Worm (Caenorhabditis elegans) whole organism, mixed stage, embryonic: Measurements from ENCODE around the gene aff-1.

Experiments used
- M03D4.4 ChIP-seq: sonication (generic microtip); optimal IDR thresholded peaks from 2 replicates; lab custom pipeline; 2017; ENCODE audit warnings: mild to moderate bottlenecking, missing genetic modification characterization, missing compliant biosample characterization
- bed-3 ChIP-seq: fragments of 200-800 bp; sonication (Bioruptor generic); optimal IDR thresholded peaks from 3 replicates; lab custom pipeline; 2018; ENCODE audit warnings: mild to moderate bottlenecking, missing genetic modification characterization, moderate library complexity, missing compliant biosample characterization
- blmp-1 ChIP-seq: fragments of 150-350 bp; optimal IDR thresholded peaks from 2 replicates; lab custom pipeline; 2014; ENCODE audit warnings: missing biosample characterization, missing genetic modification characterization
- ceh-39 ChIP-seq: fragments of 150-350 bp; optimal IDR thresholded peaks from 2 replicates; lab custom pipeline; 2014; ENCODE audit warnings: missing biosample characterization, missing genetic modification characterization
- ceh-43 ChIP-seq: fragments of 200-800 bp; sonication (Bioruptor generic); optimal IDR thresholded peaks from 2 replicates; lab custom pipeline; 2018; ENCODE audit warnings: mild to moderate bottlenecking, missing genetic modification characterization, moderate library complexity, missing compliant biosample characterization
- ceh-83 ChIP-seq: fragments of 200-800 bp; sonication (Bioruptor generic); optimal IDR thresholded peaks from 2 replicates; lab custom pipeline; 2018; ENCODE audit warnings: mild to moderate bottlenecking, missing genetic modification characterization, missing compliant biosample characterization
- ces-1 ChIP-seq: fragments of 150-350 bp; optimal IDR thresholded peaks from 2 replicates; lab custom pipeline; 2014; ENCODE audit warnings: missing biosample characterization, missing genetic modification reagents, missing genetic modification characterization
- cnd-1 ChIP-seq: fragments of 200-800 bp; sonication (Bioruptor generic); optimal IDR thresholded peaks from 2 replicates; lab custom pipeline; 2018; ENCODE audit warnings: mild to moderate bottlenecking, missing genetic modification characterization, missing compliant biosample characterization
- drap-1 ChIP-seq: fragments of 200-800 bp; sonication (Bioruptor generic); optimal IDR thresholded peaks from 3 replicates; lab custom pipeline; 2018; ENCODE audit warnings: mild to moderate bottlenecking, missing genetic modification characterization, missing compliant biosample characterization
- elt-1 ChIP-seq: sonication (generic microtip); optimal IDR thresholded peaks from 2 replicates; lab custom pipeline; 2017; ENCODE audit warnings: missing genetic modification characterization, mild to moderate bottlenecking, missing compliant biosample characterization, antibody characterized with exemption, moderate library complexity, borderline replicate concordance; ENCODE audit not compliant: insufficient read depth
- elt-3 ChIP-seq: fragments of 150-350 bp; optimal IDR thresholded peaks from 2 replicates; lab custom pipeline; 2014; ENCODE audit warnings: missing biosample characterization, missing genetic modification characterization
- flh-1 ChIP-seq: fragments of 200-800 bp; sonication (Bioruptor generic); optimal IDR thresholded peaks from 2 replicates; lab custom pipeline; 2018; ENCODE audit warnings: mild to moderate bottlenecking, missing genetic modification characterization, moderate library complexity, missing compliant biosample characterization
- ham-2 ChIP-seq: fragments of 200-800 bp; sonication (Bioruptor generic); optimal IDR thresholded peaks from 2 replicates; lab custom pipeline; 2018; ENCODE audit warnings: mild to moderate bottlenecking, missing genetic modification characterization, missing compliant biosample characterization
- hlh-1 ChIP-seq: fragments of 150-350 bp; optimal IDR thresholded peaks from 2 replicates; lab custom pipeline; 2014; ENCODE audit warnings: missing biosample characterization, missing genetic modification reagents, missing genetic modification characterization
- lin-13 ChIP-seq: fragments of 150-350 bp; optimal IDR thresholded peaks from 2 replicates; lab custom pipeline; 2014; ENCODE audit warnings: missing biosample characterization, missing genetic modification characterization
- lin-32 ChIP-seq: fragments of 200-800 bp; sonication (Bioruptor generic); optimal IDR thresholded peaks from 2 replicates; lab custom pipeline; 2018; ENCODE audit warnings: mild to moderate bottlenecking, missing genetic modification characterization, missing compliant biosample characterization
- lsy-2 ChIP-seq: fragments of 150-350 bp; optimal IDR thresholded peaks from 2 replicates; lab custom pipeline; 2014; ENCODE audit warnings: missing biosample characterization, missing genetic modification characterization
- mab-5 ChIP-seq: fragments of 150-350 bp; optimal IDR thresholded peaks from 2 replicates; lab custom pipeline; 2014; ENCODE audit warnings: missing biosample characterization, missing genetic modification characterization
- mep-1 ChIP-seq: fragments of 150-350 bp; optimal IDR thresholded peaks from 2 replicates; lab custom pipeline; 2017; ENCODE audit warnings: missing biosample characterization, missing genetic modification reagents, missing genetic modification characterization, inconsistent platforms
- mls-2 ChIP-seq: sonication (generic microtip); optimal IDR thresholded peaks from 2 replicates; lab custom pipeline; 2016; ENCODE audit warnings: mild to moderate bottlenecking, missing genetic modification characterization, moderate library complexity, missing compliant biosample characterization
- nhr-12 ChIP-seq: fragments of 150-350 bp; optimal IDR thresholded peaks from 2 replicates; lab custom pipeline; 2014; ENCODE audit warnings: missing biosample characterization, missing genetic modification characterization
- nhr-2 ChIP-seq: fragments of 150-350 bp; optimal IDR thresholded peaks from 2 replicates; lab custom pipeline; 2014; ENCODE audit warnings: missing biosample characterization, missing genetic modification characterization
- nhr-237 ChIP-seq: fragments of 150-350 bp; optimal IDR thresholded peaks from 2 replicates; lab custom pipeline; 2014; ENCODE audit warnings: missing biosample characterization, missing genetic modification characterization
- nhr-28 ChIP-seq: fragments of 150-350 bp; optimal IDR thresholded peaks from 2 replicates; lab custom pipeline; 2014; ENCODE audit warnings: missing biosample characterization, missing genetic modification characterization
- nhr-76 ChIP-seq: sonication (generic microtip); optimal IDR thresholded peaks from 2 replicates; lab custom pipeline; 2017; ENCODE audit warnings: missing biosample characterization, missing genetic modification characterization
- pha-4 ChIP-seq: fragments of 150-350 bp; optimal IDR thresholded peaks from 2 replicates; lab custom pipeline; 2018; ENCODE audit warnings: missing biosample characterization, missing genetic modification reagents, missing genetic modification characterization
- sem-2 ChIP-seq: fragments of 200-800 bp; sonication (Bioruptor generic); optimal IDR thresholded peaks from 2 replicates; lab custom pipeline; 2018; ENCODE audit warnings: mild to moderate bottlenecking, missing genetic modification characterization, missing compliant biosample characterization
- snpc-4 ChIP-seq: fragments of 150-350 bp; optimal IDR thresholded peaks from 2 replicates; lab custom pipeline; 2014; ENCODE audit warnings: missing biosample characterization, missing genetic modification characterization
- sptf-1 ChIP-seq: sonication (generic microtip); optimal IDR thresholded peaks from 2 replicates; lab custom pipeline; 2017; ENCODE audit warnings: mild to moderate bottlenecking, missing genetic modification characterization, moderate library complexity, missing compliant biosample characterization
- tbx-8 ChIP-seq: fragments of 200-800 bp; sonication (Bioruptor generic); optimal IDR thresholded peaks from 2 replicates; lab custom pipeline; 2018; ENCODE audit warnings: mild to moderate bottlenecking, missing genetic modification characterization, moderate library complexity, missing compliant biosample characterization
- unc-120 ChIP-seq: sonication (generic microtip); optimal IDR thresholded peaks from 2 replicates; lab custom pipeline; 2017; ENCODE audit warnings: missing genetic modification characterization, missing compliant biosample characterization; ENCODE audit not compliant: poor library complexity, severe bottlenecking
- unc-39 ChIP-seq: fragments of 150-350 bp; optimal IDR thresholded peaks from 2 replicates; lab custom pipeline; 2014; ENCODE audit warnings: missing biosample characterization, missing genetic modification characterization
- unc-62 ChIP-seq: fragments of 150-350 bp; optimal IDR thresholded peaks from 2 replicates; lab custom pipeline; 2014; ENCODE audit warnings: missing biosample characterization, missing genetic modification reagents, missing genetic modification characterization
- zip-8 ChIP-seq: fragments of 150-350 bp; optimal IDR thresholded peaks from 2 replicates; lab custom pipeline; 2014; ENCODE audit warnings: missing biosample characterization, missing genetic modification characterization
- ztf-11 ChIP-seq: fragments of 150-350 bp; optimal IDR thresholded peaks from 2 replicates; lab custom pipeline; 2014; ENCODE audit warnings: missing biosample characterization, missing genetic modification characterization

Gene aff-1

DNA sequence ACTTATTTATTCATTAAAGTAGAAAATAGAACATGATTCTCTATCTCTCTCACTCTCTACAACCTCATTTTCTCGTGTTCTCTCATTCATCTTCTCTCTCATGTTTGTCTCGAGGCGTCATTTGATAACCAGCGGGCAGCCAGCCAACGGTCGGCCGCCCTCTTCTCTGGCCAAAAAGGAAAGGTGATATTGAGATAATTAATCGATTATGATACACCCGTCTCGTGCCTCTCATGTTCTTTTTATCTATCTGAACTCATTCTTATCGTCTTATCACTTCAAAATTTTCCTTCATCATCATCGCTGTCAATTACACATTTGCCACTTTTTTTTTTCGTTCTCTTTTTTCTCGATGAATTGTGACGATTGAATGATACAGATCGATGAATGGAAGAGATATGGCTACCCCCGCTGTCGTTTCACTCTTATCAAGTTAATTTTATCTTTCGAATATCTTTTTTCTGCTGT, 20.9 kb downstream of the aff-1 start (continued):
- no peak for TF ChIP-seq blmp-1 (tag; lab: Kevin White, UChicago)
- no peak for TF ChIP-seq nhr-2 (tag; lab: Kevin White, UChicago)

DNA sequence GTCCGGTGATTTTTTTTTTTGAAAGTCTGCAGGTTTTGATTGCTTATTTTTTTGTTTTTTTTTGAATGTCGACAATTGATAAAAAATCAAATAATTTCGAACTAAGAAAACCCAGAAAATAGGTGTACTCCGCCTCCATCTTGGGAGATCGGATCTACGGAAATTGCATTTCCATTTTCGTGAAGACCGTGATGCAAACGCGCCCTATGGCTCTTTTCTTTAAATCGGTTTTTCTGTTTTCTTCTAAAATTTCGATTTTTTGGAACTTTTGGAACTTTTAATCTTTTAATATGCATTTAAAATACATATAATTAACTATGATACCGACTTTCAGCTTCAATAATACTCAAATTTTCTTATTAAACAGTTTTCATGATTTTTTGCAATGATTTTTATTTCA, 21.5 kb downstream of the aff-1 start:
- TF ChIP-seq ceh-43 (no peak), nhr-28 (tag; lab: Kevin White, UChicago) (no peak)

DNA sequence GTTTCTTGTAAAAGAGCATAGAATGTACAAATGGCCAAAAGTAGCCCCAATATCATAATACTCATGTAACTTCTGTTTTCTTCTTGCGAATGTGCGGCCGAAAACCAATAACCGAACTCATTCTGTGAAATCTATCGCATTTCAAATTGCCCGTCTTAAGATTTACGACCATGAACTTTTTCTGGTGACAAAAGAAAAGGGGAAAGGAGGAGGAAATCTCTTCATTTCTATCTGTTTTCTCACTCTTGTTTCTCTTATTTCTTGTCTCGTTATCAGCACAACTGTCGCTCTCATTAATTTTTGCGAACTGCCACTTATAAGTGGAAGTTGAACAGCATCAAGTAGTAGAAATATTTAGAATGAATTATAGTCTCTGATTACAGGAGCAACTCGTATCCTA, 22.4 kb downstream of the aff-1 start:
- TF ChIP-seq mab-5 (tag; lab: Kevin White, UChicago) (peak; percentile 44), unc-39 (tag; lab: Kevin White, UChicago) (no peak), zip-8 (tag; lab: Kevin White, UChicago) (no peak), nhr-237 (tag; lab: Kevin White, UChicago) (no peak), nhr-76 (tag; lab: Kevin White, UChicago) (no peak), ceh-39 (no peak), blmp-1 (tag; lab: Kevin White, UChicago) (no peak), bed-3 (GFP tag; lab: Kevin White, UChicago) (no peak), tbx-8 (GFP tag; lab: Kevin White, UChicago) (no peak), snpc-4 (tag; lab: Kevin White, UChicago) (no peak), pha-4 (tag; lab: Kevin White, UChicago) (no peak), lsy-2 (no peak), lin-13 (tag; lab: Kevin White, UChicago) (no peak), hlh-1 (tag; lab: Kevin White, UChicago) (peak; percentile 81), M03D4.4 (tag; lab: Kevin White, UChicago) (no peak), elt-1 (tag; lab: Kevin White, UChicago) (no peak), ceh-83 (no peak), ham-2 (GFP tag; lab: Kevin White, UChicago) (no peak), drap-1 (GFP tag; lab: Kevin White, UChicago) (no peak), ces-1 (GFP tag; lab: Kevin White, UChicago) (no peak), nhr-2 (tag; lab: Kevin White, UChicago) (no peak), elt-3 (tag; lab: Kevin White, UChicago) (no peak), ceh-43 (no peak), unc-62 (GFP tag; lab: Kevin White, UChicago) (peak; percentile 79), mls-2 (tag; lab: Kevin White, UChicago) (no peak), nhr-12 (tag; lab: Kevin White, UChicago) (no peak), flh-1 (no peak), cnd-1 (tag; lab: Kevin White, UChicago) (no peak), nhr-28 (tag; lab: Kevin White, UChicago) (no peak), sem-2 (no peak), lin-32 (GFP tag; lab: Kevin White, UChicago) (no peak), ztf-11 (tag; lab: Kevin White, UChicago) (no peak), sptf-1 (tag; lab: Kevin White, UChicago) (peak; percentile 30), mep-1 (tag; lab: Kevin White, UChicago) (no peak), unc-120 (tag; lab: Kevin White, UChicago) (peak; percentile 72)

DNA sequence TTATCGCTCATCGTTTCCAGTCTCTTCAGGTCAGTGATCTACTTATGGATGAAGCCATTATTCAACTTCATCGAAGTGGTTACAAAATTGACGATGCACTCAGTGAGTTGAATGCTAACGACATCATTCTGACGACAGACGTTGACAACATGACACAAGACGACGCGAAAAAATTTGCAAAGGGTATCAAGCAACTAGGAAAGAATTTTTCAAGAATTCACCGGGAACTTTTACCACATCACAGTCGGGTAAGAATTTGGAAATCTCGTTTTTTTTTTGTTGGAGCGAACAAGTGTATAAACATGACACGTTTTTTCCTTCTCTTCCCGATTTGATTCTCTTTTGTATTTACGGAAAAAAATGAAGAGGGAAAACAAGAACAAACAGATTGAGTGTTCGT, 22.9 kb downstream of the aff-1 start:
- TF ChIP-seq unc-62 (GFP tag; lab: Kevin White, UChicago) (no peak), ces-1 (GFP tag; lab: Kevin White, UChicago) (peak; percentile 24)

DNA sequence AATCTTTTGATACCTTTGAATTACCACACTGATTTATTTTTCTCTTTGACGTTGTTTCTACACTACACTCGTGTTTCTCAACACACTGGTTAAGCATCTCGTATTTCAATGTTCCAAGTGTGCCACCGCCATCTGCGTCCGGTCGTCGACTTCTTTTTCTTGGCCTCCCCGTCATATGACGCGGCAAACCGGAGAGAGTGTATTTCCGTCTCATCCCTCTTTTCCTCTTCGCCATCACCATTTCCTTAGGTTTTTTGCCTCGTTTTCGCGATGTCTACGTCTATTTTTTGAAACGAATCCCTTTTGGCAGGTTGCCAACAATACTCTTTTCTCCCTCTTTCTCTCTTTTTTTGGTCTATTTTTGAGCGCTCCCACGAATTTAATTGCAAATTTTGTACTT, 24.6 kb downstream of the aff-1 start:
- peak; percentile 1 for TF ChIP-seq pha-4 (tag; lab: Kevin White, UChicago)
- peak; percentile 72 for TF ChIP-seq hlh-1 (tag; lab: Kevin White, UChicago)
- peak; percentile 34 for TF ChIP-seq unc-120 (tag; lab: Kevin White, UChicago)
- no peak for TF ChIP-seq zip-8 (tag; lab: Kevin White, UChicago)
- no peak for TF ChIP-seq M03D4.4 (tag; lab: Kevin White, UChicago)
- TF ChIP-seq nhr-76 (tag; lab: Kevin White, UChicago) = no peak
- no peak for TF ChIP-seq nhr-28 (tag; lab: Kevin White, UChicago)
- peak; percentile 50 for TF ChIP-seq cnd-1 (tag; lab: Kevin White, UChicago)
- TF ChIP-seq blmp-1 (tag; lab: Kevin White, UChicago) = no peak
- TF ChIP-seq nhr-2 (tag; lab: Kevin White, UChicago) = peak; percentile 34
- no peak for TF ChIP-seq lin-13 (tag; lab: Kevin White, UChicago)
